Fruit fly (Drosophila melanogaster) whole organism, embryonic: Measurements from ENCODE around the gene CG14195.

ENCODE experiments used
- Atf3 ChIP-seq: fragments of 200-800 bp; sonication (Bioruptor generic); optimal IDR thresholded peaks from 3 replicates; lab custom pipeline; 2016; ENCODE audit warnings: missing biosample characterization, missing genetic modification characterization
- BtbVII ChIP-seq: fragments of 200-800 bp; sonication (Bioruptor generic); optimal IDR thresholded peaks from 3 replicates; lab custom pipeline; 2017; ENCODE audit warnings: missing biosample characterization, mild to moderate bottlenecking, missing genetic modification characterization
- CG10462 ChIP-seq: fragments of 200-800 bp; sonication (Bioruptor generic); optimal IDR thresholded peaks from 2 replicates; lab custom pipeline; 2016; ENCODE audit warnings: missing biosample characterization, missing genetic modification characterization
- CG10959 ChIP-seq: fragments of 200-800 bp; sonication (Bioruptor generic); IDR thresholded peaks from 2 replicates; pipeline ENCODE4 v1.3.6; 2022; ENCODE audit warnings: missing biosample characterization, missing genetic modification characterization
- CG11695 ChIP-seq: fragments of 200-800 bp; sonication (Bioruptor generic); IDR thresholded peaks from 3 replicates; pipeline ENCODE4 v1.3.6; 2022; ENCODE audit warnings: missing biosample characterization, missing genetic modification characterization
- CG13624 ChIP-seq: fragments of 200-800 bp; sonication (Bioruptor generic); optimal IDR thresholded peaks from 2 replicates; lab custom pipeline; 2016; ENCODE audit warnings: missing biosample characterization, missing genetic modification characterization
- CG13894 ChIP-seq: fragments of 200-800 bp; sonication (Bioruptor generic); optimal IDR thresholded peaks from 3 replicates; lab custom pipeline; 2018; ENCODE audit warnings: missing biosample characterization, mild to moderate bottlenecking, missing genetic modification characterization, moderate library complexity
- CG14014 ChIP-seq: fragments of 200-800 bp; sonication (Bioruptor generic); IDR thresholded peaks from 2 replicates; pipeline ENCODE4 v1.3.6; 2022; ENCODE audit warnings: missing biosample characterization, missing genetic modification characterization
- CG17385 ChIP-seq: fragments of 200-800 bp; sonication (Bioruptor generic); optimal IDR thresholded peaks from 3 replicates; lab custom pipeline; 2018; ENCODE audit warnings: missing biosample characterization, mild to moderate bottlenecking, missing genetic modification characterization
- CG17802 ChIP-seq: fragments of 200-800 bp; sonication (Bioruptor generic); optimal IDR thresholded peaks from 2 replicates; lab custom pipeline; 2018; ENCODE audit warnings: missing biosample characterization, mild to moderate bottlenecking, missing genetic modification characterization, moderate library complexity
- CG17829 ChIP-seq: fragments of 200-800 bp; optimal IDR thresholded peaks from 2 replicates; lab custom pipeline; 2019; ENCODE audit warnings: missing biosample characterization, mild to moderate bottlenecking, missing genetic modification characterization, moderate library complexity
- CG18011 ChIP-seq: fragments of 200-800 bp; sonication (Bioruptor generic); optimal IDR thresholded peaks from 2 replicates; lab custom pipeline; 2017; ENCODE audit warnings: missing biosample characterization, missing genetic modification characterization, mild to moderate bottlenecking, moderate library complexity, missing genotype
- CG18476 ChIP-seq: fragments of 200-800 bp; sonication (Bioruptor generic); optimal IDR thresholded peaks from 2 replicates; lab custom pipeline; 2016; ENCODE audit warnings: missing biosample characterization, mild to moderate bottlenecking, missing genetic modification characterization
- CG2199 ChIP-seq: fragments of 200-800 bp; sonication (Bioruptor generic); IDR thresholded peaks from 3 replicates; pipeline ENCODE4 v1.3.6; 2022; ENCODE audit warnings: missing biosample characterization, missing genetic modification characterization
- CG2678 ChIP-seq: fragments of 200-800 bp; sonication (Bioruptor generic); optimal IDR thresholded peaks from 3 replicates; lab custom pipeline; 2019; ENCODE audit warnings: missing biosample characterization, mild to moderate bottlenecking, missing genetic modification characterization, moderate library complexity
- CG34224 ChIP-seq: fragments of 200-800 bp; sonication (Bioruptor generic); IDR thresholded peaks from 3 replicates; pipeline ENCODE4 v1.3.6; 2022; ENCODE audit warnings: missing biosample characterization, missing genetic modification characterization; ENCODE audit not compliant: partially characterized antibody
- CG3726 ChIP-seq: fragments of 200-800 bp; sonication (Bioruptor generic); IDR thresholded peaks from 3 replicates; pipeline ENCODE4, ENCODE4 v1.3.6; 2022; ENCODE audit warnings: missing biosample characterization, missing genetic modification characterization
- CG3995 ChIP-seq: fragments of 200-800 bp; sonication (Bioruptor generic); optimal IDR thresholded peaks from 3 replicates; lab custom pipeline; 2016; ENCODE audit warnings: missing biosample characterization, missing genetic modification characterization
- CG42726 ChIP-seq: fragments of 200-800 bp; sonication (Bioruptor generic); IDR thresholded peaks from 2 replicates; pipeline ENCODE4 v1.3.6; 2022; ENCODE audit warnings: missing biosample characterization, missing genetic modification characterization; ENCODE audit not compliant: partially characterized antibody
- CG4282 ChIP-seq: fragments of 200-800 bp; sonication (Bioruptor generic); optimal IDR thresholded peaks from 2 replicates; lab custom pipeline; 2016; ENCODE audit warnings: missing biosample characterization, missing genetic modification characterization
- CG4730 ChIP-seq: fragments of 200-800 bp; sonication (Bioruptor generic); IDR thresholded peaks from 2 replicates; pipeline ENCODE4 v1.3.6; 2022; ENCODE audit warnings: missing biosample characterization, missing genetic modification characterization
- CG5953 ChIP-seq: fragments of 200-800 bp; sonication (Bioruptor generic); IDR thresholded peaks from 2 replicates; pipeline ENCODE4 v1.3.6; 2022; ENCODE audit warnings: missing biosample characterization, missing genetic modification characterization
- CG7745 ChIP-seq: fragments of 200-800 bp; sonication (Bioruptor generic); optimal IDR thresholded peaks from 2 replicates; lab custom pipeline; 2018; ENCODE audit warnings: missing biosample characterization, mild to moderate bottlenecking, missing genetic modification characterization, moderate library complexity
- CG8944 ChIP-seq: fragments of 200-800 bp; sonication (Bioruptor generic); optimal IDR thresholded peaks from 3 replicates; lab custom pipeline; 2016; ENCODE audit warnings: missing biosample characterization, missing genetic modification characterization
- CkIIα-i1 ChIP-seq: fragments of 200-800 bp; sonication (Bioruptor generic); IDR thresholded peaks from 2 replicates; pipeline ENCODE4 v1.3.6; 2022; ENCODE audit warnings: missing biosample characterization, missing genetic modification characterization
- CrebB ChIP-seq: fragments of 200-800 bp; sonication (Bioruptor generic); optimal IDR thresholded peaks from 3 replicates; lab custom pipeline; 2018; ENCODE audit warnings: missing biosample characterization, mild to moderate bottlenecking, missing genetic modification characterization
- Ets65A ChIP-seq: fragments of 200-800 bp; sonication (Bioruptor generic); peaks from one replicate; lab custom pipeline; 2016; ENCODE audit warnings: missing biosample characterization, missing genetic modification characterization
- Hr78 ChIP-seq, 2 experiments: fragments of 200-800 bp in 1 of 2; fragments of >200 bp in 1 of 2; sonication (Bioruptor generic) in 1 of 2; optimal IDR thresholded peaks; 2 replicates each; lab custom pipeline; 2017 to 2019; ENCODE audit warnings: missing biosample characterization in 2 of 2, missing genetic modification characterization in 2 of 2, mild to moderate bottlenecking in 1 of 2, moderate library complexity in 1 of 2
- Hsf ChIP-seq: fragments of 200-800 bp; sonication (Bioruptor generic); optimal IDR thresholded peaks from 3 replicates; lab custom pipeline; 2016; ENCODE audit warnings: missing biosample characterization, missing genetic modification characterization
- Lhr ChIP-seq: fragments of 200-800 bp; sonication (Bioruptor generic); optimal IDR thresholded peaks from 3 replicates; lab custom pipeline; 2017; ENCODE audit warnings: mild to moderate bottlenecking, missing biosample characterization, missing genetic modification reagents, missing genetic modification characterization
- MBD-R2 ChIP-seq: fragments of 200-800 bp; sonication (Bioruptor generic); IDR thresholded peaks from 2 replicates; pipeline ENCODE4 v1.3.6; 2022; ENCODE audit warnings: missing biosample characterization, missing genetic modification characterization
- Myb ChIP-seq: fragments of 200-800 bp; sonication (Bioruptor generic); optimal IDR thresholded peaks from 2 replicates; lab custom pipeline; 2016; ENCODE audit warnings: missing biosample characterization, missing genetic modification characterization
- NC2α ChIP-seq: fragments of 200-800 bp; sonication (Bioruptor generic); optimal IDR thresholded peaks from 2 replicates; lab custom pipeline; 2016; ENCODE audit warnings: missing biosample characterization, missing genetic modification characterization
- Stat92E ChIP-seq, 3 experiments: fragments of >200 bp in 2 of 3; fragments of 200-800 bp in 1 of 3; sonication (Bioruptor generic) in 1 of 3; optimal IDR thresholded peaks; 2 replicates each; lab custom pipeline; 2017 to 2019; ENCODE audit warnings: missing biosample characterization in 3 of 3, missing genetic modification characterization in 3 of 3, mild to moderate bottlenecking in 1 of 3, moderate library complexity in 1 of 3
- Xrp1 ChIP-seq: fragments of 200-800 bp; sonication (Bioruptor generic); IDR thresholded peaks from 2 replicates; pipeline ENCODE4 v1.3.6; 2022; ENCODE audit warnings: missing biosample characterization, missing genetic modification characterization
- ara ChIP-seq: fragments of 200-800 bp; sonication (Bioruptor generic); IDR thresholded peaks from 2 replicates; pipeline ENCODE4 v1.3.6; 2022; ENCODE audit warnings: missing biosample characterization, missing genetic modification characterization
- bab2 ChIP-seq: fragments of 200-800 bp; sonication (Bioruptor generic); optimal IDR thresholded peaks from 2 replicates; lab custom pipeline; 2016; ENCODE audit warnings: missing biosample characterization, missing genetic modification characterization
- emc ChIP-seq: fragments of 200-800 bp; sonication (Bioruptor generic); optimal IDR thresholded peaks from 2 replicates; lab custom pipeline; 2016; ENCODE audit warnings: missing biosample characterization, missing genetic modification characterization
- ewg ChIP-seq: fragments of 200-800 bp; sonication (Bioruptor generic); optimal IDR thresholded peaks from 3 replicates; lab custom pipeline; 2017; ENCODE audit warnings: mild to moderate bottlenecking, missing biosample characterization, missing genetic modification reagents, missing genetic modification characterization
- gcm2 ChIP-seq: fragments of 200-800 bp; sonication (Bioruptor generic); optimal IDR thresholded peaks from 2 replicates; lab custom pipeline; 2016; ENCODE audit warnings: missing biosample characterization, missing genetic modification characterization
- hkb ChIP-seq, 2 experiments: fragments of 200-800 bp in 1 of 2; fragments of >200 bp in 1 of 2; sonication (Bioruptor generic) in 1 of 2; IDR thresholded peaks in 1 of 2; optimal IDR thresholded peaks in 1 of 2; 2 replicates each; pipeline versions ENCODE4 v1.3.6 to Lab custom; 2017 to 2022; ENCODE audit warnings: missing biosample characterization in 1 of 2, missing genetic modification characterization in 1 of 2
- pfk ChIP-seq: fragments of 200-800 bp; sonication (Bioruptor generic); optimal IDR thresholded peaks from 2 replicates; lab custom pipeline; 2018; ENCODE audit warnings: missing biosample characterization, mild to moderate bottlenecking, missing genetic modification characterization, moderate library complexity
- ranshi ChIP-seq: fragments of 200-800 bp; sonication (Bioruptor generic); IDR thresholded peaks from 2 replicates; pipeline ENCODE4 v1.3.6; 2022; ENCODE audit warnings: missing biosample characterization, missing genetic modification characterization
- scrt ChIP-seq: fragments of 200-800 bp; sonication (Bioruptor generic); optimal IDR thresholded peaks from 2 replicates; lab custom pipeline; 2018; ENCODE audit warnings: missing biosample characterization, mild to moderate bottlenecking, missing genetic modification characterization, moderate library complexity
- shn ChIP-seq: fragments of 200-800 bp; sonication (Bioruptor generic); optimal IDR thresholded peaks from 3 replicates; lab custom pipeline; 2016; ENCODE audit warnings: missing biosample characterization, missing genetic modification characterization
- sr ChIP-seq: fragments of 200-800 bp; sonication (Bioruptor generic); IDR thresholded peaks from 3 replicates; pipeline ENCODE4 v1.3.6; 2022; ENCODE audit warnings: missing biosample characterization, missing genetic modification characterization
- ssp ChIP-seq: fragments of 200-800 bp; sonication (Bioruptor generic); IDR thresholded peaks from 2 replicates; pipeline ENCODE4 v1.3.6; 2022; ENCODE audit warnings: missing biosample characterization, missing genetic modification characterization
- tgo ChIP-seq: fragments of 200-800 bp; sonication (Bioruptor generic); IDR thresholded peaks from 3 replicates; pipeline ENCODE4 v1.3.6; 2022; ENCODE audit warnings: missing biosample characterization, missing genetic modification characterization
- tll ChIP-seq, 2 experiments: fragments of 200-800 bp in 1 of 2; fragments of >200 bp in 1 of 2; sonication (Bioruptor generic) in 1 of 2; optimal IDR thresholded peaks; 2 replicates each; lab custom pipeline; 2017 to 2019; ENCODE audit warnings: missing biosample characterization in 2 of 2, missing genetic modification characterization in 2 of 2, mild to moderate bottlenecking in 1 of 2, moderate library complexity in 1 of 2
- zen2 ChIP-seq: fragments of 200-800 bp; sonication (Bioruptor generic); IDR thresholded peaks from 3 replicates; pipeline ENCODE4 v1.3.6; 2022; ENCODE audit warnings: missing biosample characterization, missing genetic modification characterization; ENCODE audit not compliant: partially characterized antibody

The CG14195 gene

dm6 chrX:19201630-19202029, 10.3 kb downstream of the CG14195 start, which contains the start of gene CG7990 (continued):
- TF ChIP-seq BtbVII (GFP tag; lab: Kevin White, UChicago) (no peak), Lhr (GFP tag; lab: Kevin White, UChicago) (peak; percentile 26), CG13894 (tag; lab: Kevin White, UChicago) (no peak), pfk (GFP tag; lab: Kevin White, UChicago) (no peak), CG11695 (GFP tag; lab: Robert Waterston, UW) (no peak), MBD-R2 (GFP tag; lab: Robert Waterston, UW) (peak; percentile 38), CG10462 (peak; percentile 45), ewg (GFP tag; lab: Kevin White, UChicago) (peak; percentile 86), Myb (GFP tag; lab: Kevin White, UChicago) (peak; percentile 78), CG2678 (tag; lab: Kevin White, UChicago) (no peak), CG17802 (tag; lab: Kevin White, UChicago) (no peak), CG4282 (GFP tag; lab: Kevin White, UChicago) (no peak), Atf3 (no peak), zen2 (GFP tag; lab: Robert Waterston, UW) (peak; percentile 60; the same call in 2 of the 3 replicates), sr (GFP tag; lab: Robert Waterston, UW) (no peak)

DNA sequence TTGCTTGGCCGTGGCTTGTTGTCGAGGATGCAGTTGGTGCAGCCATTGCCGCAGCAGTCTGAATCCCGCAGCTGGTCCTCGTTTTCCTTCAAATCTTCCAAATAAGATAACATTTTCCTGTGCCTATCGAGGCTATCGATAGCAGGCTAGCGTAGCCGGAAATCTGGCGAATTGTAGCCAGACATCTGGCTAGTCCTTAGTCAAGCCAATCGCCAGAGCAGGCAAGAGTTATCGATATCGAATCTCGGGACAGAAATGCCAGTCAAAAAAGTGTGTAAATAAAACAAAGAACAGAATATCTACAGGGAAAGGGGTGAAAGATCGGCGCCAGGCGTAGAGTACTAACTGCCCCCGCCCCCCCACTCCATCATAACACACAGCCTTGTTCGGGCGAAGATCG, 18.5 kb downstream of the CG14195 start, which contains the start of the genes CG7914 and CG14194:
Gene CG7914 (minus strand): TSS at position 113 of the 400 bp plus-strand sequence.
Gene CG14194 (plus strand): TSS at position 220 of the 400 bp plus-strand sequence.
- no peak for TF ChIP-seq tgo (GFP tag; lab: Robert Waterston, UW)
- no peak for TF ChIP-seq CG17829 (tag; lab: Kevin White, UChicago)
- TF ChIP-seq CG3995 (GFP tag; lab: Kevin White, UChicago) = no peak
- TF ChIP-seq Hsf (GFP tag; lab: Kevin White, UChicago) = no peak
- TF ChIP-seq ranshi (GFP tag; lab: Robert Waterston, UW) = no peak
- TF ChIP-seq hkb (optimal IDR thresholded peaks at IDR 0.05; lab: Kevin White, UChicago) = no peak
- TF ChIP-seq hkb (GFP tag; IDR thresholded peaks at IDR 0.05; lab: Robert Waterston, UW) = no peak
- no peak for TF ChIP-seq ssp (GFP tag; lab: Robert Waterston, UW)
- no peak for TF ChIP-seq CG5953 (GFP tag; lab: Robert Waterston, UW)
- no peak for TF ChIP-seq CrebB (tag; lab: Kevin White, UChicago)
- no peak for TF ChIP-seq CG10959 (GFP tag; lab: Robert Waterston, UW)
- peak; percentile 46 for TF ChIP-seq CG18011
- no peak for TF ChIP-seq gcm2 (GFP tag; lab: Kevin White, UChicago)
- TF ChIP-seq tll (GFP tag; optimal IDR thresholded peaks at IDR 0.05; lab: Kevin White, UChicago) = no peak
- TF ChIP-seq NC2α (GFP tag; lab: Kevin White, UChicago) = no peak
- no peak for TF ChIP-seq Stat92E (GFP tag; optimal IDR thresholded peaks at IDR 0.05; lab: Kevin White, UChicago)
- peak; percentile 71; the same call in 2 of the 3 replicates for TF ChIP-seq CG34224 (GFP tag; lab: Robert Waterston, UW)
- no peak for TF ChIP-seq CG18476 (GFP tag; lab: Kevin White, UChicago)
- no peak for TF ChIP-seq CG2199 (GFP tag; lab: Robert Waterston, UW)
- TF ChIP-seq CG4730 (GFP tag; lab: Robert Waterston, UW) = no peak
- no peak for TF ChIP-seq shn (GFP tag; lab: Kevin White, UChicago)
- no peak for TF ChIP-seq CG7745 (tag; lab: Kevin White, UChicago)
- no peak for TF ChIP-seq CG42726
- peak; percentile 54 for TF ChIP-seq Ets65A (GFP tag; lab: Kevin White, UChicago)
- no peak for TF ChIP-seq bab2 (GFP tag; lab: Kevin White, UChicago)
- no peak for TF ChIP-seq scrt (GFP tag; lab: Kevin White, UChicago)
- TF ChIP-seq ara (GFP tag; lab: Robert Waterston, UW) = no peak
- no peak for TF ChIP-seq CG3726
- no peak for TF ChIP-seq CG8944 (GFP tag; lab: Kevin White, UChicago)
- no peak for TF ChIP-seq CkIIα-i1 (GFP tag; lab: Robert Waterston, UW)
- TF ChIP-seq CG17385 (GFP tag; lab: Kevin White, UChicago) = no peak
- TF ChIP-seq Hr78 (GFP tag; optimal IDR thresholded peaks at IDR 0.05; lab: Kevin White, UChicago) = no peak
- no peak for TF ChIP-seq CG13624 (GFP tag; lab: Kevin White, UChicago)
- TF ChIP-seq CG14014 (GFP tag; lab: Robert Waterston, UW) = no peak
- TF ChIP-seq emc = no peak
- no peak for TF ChIP-seq Xrp1 (GFP tag; lab: Robert Waterston, UW)
